Worm (Caenorhabditis elegans): ENCODE data around the gene mrpl-39.
A peak's percentile ranks its signal among the peaks of the same experiment; 100 is the strongest.

mrpl-39 gene

DNA sequence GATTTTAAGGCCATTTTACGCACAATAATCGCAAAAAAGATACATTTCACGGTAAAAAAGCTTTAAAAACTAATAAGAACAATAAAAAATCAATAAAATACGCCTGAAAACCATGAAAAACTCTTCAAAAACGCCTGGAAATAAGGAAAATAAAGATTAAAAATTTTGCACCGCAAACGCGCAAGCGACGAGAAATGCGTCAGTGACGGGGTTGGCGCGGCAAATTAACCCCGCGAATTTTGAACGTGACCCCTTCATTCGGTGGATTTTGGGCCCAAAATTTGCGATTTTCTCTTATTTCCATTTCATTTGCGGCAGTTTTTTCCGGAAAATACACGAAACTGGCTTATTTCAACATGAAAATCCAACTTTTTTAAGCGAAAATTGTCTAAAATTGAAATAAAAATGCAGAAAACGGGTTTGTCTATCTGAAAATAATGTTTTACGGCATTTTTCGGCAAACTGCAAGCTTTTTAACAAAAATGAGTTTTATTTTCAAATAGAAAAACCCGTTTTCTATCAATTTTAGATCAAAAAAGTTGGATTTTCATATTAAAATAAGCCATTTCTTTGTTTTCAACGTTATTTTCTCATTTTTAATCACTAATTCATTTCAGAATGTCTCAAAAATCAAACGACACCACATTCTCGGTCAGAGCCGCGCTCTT is 47.4 kb downstream of the mrpl-39 start, which contains the start of gene knl-3 (continued):
- TF ChIP-seq dpl-1 (GFP tag; optimal IDR thresholded peaks at IDR 0.05): peak; percentile 98
- no peak for TF ChIP-seq F26F4.8 (GFP tag; conservative IDR thresholded peaks at IDR 0.05)
- TF ChIP-seq mxl-2 (GFP tag; conservative IDR thresholded peaks at IDR 0.05): no peak
- peak; percentile 33 for TF ChIP-seq mxl-3 (GFP tag; optimal IDR thresholded peaks at IDR 0.05)
- TF ChIP-seq lin-1 (GFP tag; IDR thresholded peaks at IDR 0.05): peak; percentile 55; the same call in 1 of the 2 replicates
- TF ChIP-seq aly-2 (tag; optimal IDR thresholded peaks at IDR 0.05): no peak
- TF ChIP-seq daf-12 (tag; optimal IDR thresholded peaks at IDR 0.05): no peak
- TF ChIP-seq ces-1 (GFP tag; optimal IDR thresholded peaks at IDR 0.05): no peak
- TF ChIP-seq R02D3.7 (tag; optimal IDR thresholded peaks at IDR 0.05): no peak
- TF ChIP-seq ceh-82 (tag; optimal IDR thresholded peaks at IDR 0.05): no peak
- peak; percentile 80 for TF ChIP-seq zfp-3 (GFP tag; conservative IDR thresholded peaks at IDR 0.05)
- no peak for TF ChIP-seq nhr-10 (tag; optimal IDR thresholded peaks at IDR 0.05)
- peak; percentile 80 for TF ChIP-seq ctbp-1 (GFP tag; IDR thresholded peaks at IDR 0.05)
- TF ChIP-seq duxl-1 (tag; optimal IDR thresholded peaks at IDR 0.05; ENCODE audit: poor library complexity): peak; percentile 60
- no peak for TF ChIP-seq ZK546.5 (tag; optimal IDR thresholded peaks at IDR 0.05)
- peak; percentile 40 for TF ChIP-seq nhr-48 (tag; optimal IDR thresholded peaks at IDR 0.05)

- no peak for TF ChIP-seq ces-1 (GFP tag; optimal IDR thresholded peaks at IDR 0.05)
- no peak for TF ChIP-seq nhr-10 (tag; optimal IDR thresholded peaks at IDR 0.05)
- TF ChIP-seq saeg-2 (GFP tag; IDR thresholded peaks at IDR 0.05): no peak
- no peak for TF ChIP-seq D1046.2 (GFP tag; IDR thresholded peaks at IDR 0.05)
- TF ChIP-seq zfp-2 (tag; optimal IDR thresholded peaks at IDR 0.05): no peak
- no peak for TF ChIP-seq Y48G9A.11 (GFP tag; IDR thresholded peaks at IDR 0.05)
- no peak for TF ChIP-seq unc-62 (GFP tag; optimal IDR thresholded peaks at IDR 0.05 in 1 of 2)
- no peak for TF ChIP-seq unc-62 (tag; optimal IDR thresholded peaks at IDR 0.05)
- no peak for TF ChIP-seq zag-1 (tag; optimal IDR thresholded peaks at IDR 0.05)
- TF ChIP-seq mdl-1 (tag; optimal IDR thresholded peaks at IDR 0.05): no peak
- TF ChIP-seq mdt-29 (GFP tag; IDR thresholded peaks at IDR 0.05): no peak
- no peak for TF ChIP-seq ZK546.5 (tag; optimal IDR thresholded peaks at IDR 0.05)
Observed at ce11 chrV:1869682-1870081, 48.3 kb downstream of the mrpl-39 start, which contains the start of gene T10B5.3. TSS of gene T10B5.3 (minus strand) at chrV:1869782.

- TF ChIP-seq gei-8 (GFP tag; optimal IDR thresholded peaks at IDR 0.05) (no peak), skn-1 (tag; optimal IDR thresholded peaks at IDR 0.05) (no peak), set-16 (GFP tag; IDR thresholded peaks at IDR 0.05) (no peak), nhr-28 (tag; optimal IDR thresholded peaks at IDR 0.05) (no peak), mdl-1 (tag; optimal IDR thresholded peaks at IDR 0.05) (no peak), Y5F2A.4 (GFP tag; optimal IDR thresholded peaks at IDR 0.05) (no peak), lin-29 (GFP tag; IDR thresholded peaks at IDR 0.05) (no peak), pha-4 (GFP tag; IDR thresholded peaks at IDR 0.05) (no peak), pha-4 (tag; optimal IDR thresholded peaks at IDR 0.05) (no peak), nhr-76 (tag; optimal IDR thresholded peaks at IDR 0.05) (no peak), Y48G9A.11 (GFP tag; IDR thresholded peaks at IDR 0.05) (peak; percentile 41; the same call in 1 of the 2 replicates), cey-2 (tag; optimal IDR thresholded peaks at IDR 0.05; ENCODE audit: borderline replicate concordance, insufficient read depth) (no peak), F37D6.2 (tag; optimal IDR thresholded peaks at IDR 0.05) (no peak), nhr-102 (tag; optimal IDR thresholded peaks at IDR 0.05) (no peak), lir-3 (tag; optimal IDR thresholded peaks at IDR 0.05) (no peak), mep-1 (tag; optimal IDR thresholded peaks at IDR 0.05) (no peak), mxl-3 (GFP tag; optimal IDR thresholded peaks at IDR 0.05) (no peak), R02D3.7 (tag; optimal IDR thresholded peaks at IDR 0.05) (no peak), dpl-1 (GFP tag; optimal IDR thresholded peaks at IDR 0.05) (peak; percentile 14), aly-2 (tag; optimal IDR thresholded peaks at IDR 0.05) (no peak), T20F7.1 (GFP tag; optimal IDR thresholded peaks at IDR 0.05) (no peak), rbr-2 (tag; optimal IDR thresholded peaks at IDR 0.05) (no peak), dmd-9 (GFP tag; IDR thresholded peaks at IDR 0.05) (no peak), lin-15B (tag; optimal IDR thresholded peaks at IDR 0.05) (no peak), nhr-237 (tag; optimal IDR thresholded peaks at IDR 0.05) (no peak), dmd-6 (GFP tag; IDR thresholded peaks at IDR 0.05) (no peak), arid-1 (GFP tag; conservative IDR thresholded peaks at IDR 0.05) (no peak), lin-39 (tag; optimal IDR thresholded peaks at IDR 0.05) (no peak), hlh-30 (tag; optimal IDR thresholded peaks at IDR 0.05; ENCODE audit: insufficient read depth) (no peak)
Observed at ce11 chrV:1870515-1870940, 49.1 kb downstream of the mrpl-39 start.

Data from whole organism, L4 larva.